Worm (Caenorhabditis elegans) whole organism, L1 larva: Measurements from ENCODE around the gene W02D7.4.

Source experiments
- egl-27 ChIP-seq, 2 experiments: fragments of 150-350 bp in 1 of 2; sonication (generic microtip); optimal IDR thresholded peaks; 3 replicates each; lab custom pipeline; 2017 to 2018; ENCODE audit warnings: missing biosample characterization in 2 of 2, missing genetic modification characterization in 2 of 2, missing genetic modification reagents in 2 of 2
- elt-2 ChIP-seq: sonication (generic microtip); optimal IDR thresholded peaks from 2 replicates; lab custom pipeline; 2016; ENCODE audit warnings: missing genetic modification characterization, mild to moderate bottlenecking, inconsistent platforms, missing compliant biosample characterization, missing genetic modification reagents
- jun-1 ChIP-seq: fragments of 150-350 bp; optimal IDR thresholded peaks from 2 replicates; lab custom pipeline; 2014; ENCODE audit warnings: missing biosample characterization, missing genetic modification reagents, missing genetic modification characterization
- lin-14 ChIP-seq: fragments of 200-800 bp; sonication (Bioruptor generic); optimal IDR thresholded peaks from 2 replicates; lab custom pipeline; 2018; ENCODE audit warnings: mild to moderate bottlenecking, missing genetic modification characterization, moderate library complexity, missing compliant biosample characterization
- lsy-2 ChIP-seq, 2 experiments: fragments of 150-350 bp; optimal IDR thresholded peaks; 2 replicates each; lab custom pipeline; 2014; ENCODE audit warnings: missing biosample characterization in 2 of 2, missing genetic modification characterization in 2 of 2
- sox-4 ChIP-seq: sonication (generic microtip); optimal IDR thresholded peaks from 2 replicates; lab custom pipeline; 2016; ENCODE audit warnings: missing genetic modification characterization, missing compliant biosample characterization
- unc-62 ChIP-seq: fragments of 150-350 bp; optimal IDR thresholded peaks from 2 replicates; lab custom pipeline; 2014; ENCODE audit warnings: missing biosample characterization, missing genetic modification reagents, missing genetic modification characterization
- ztf-11 ChIP-seq, 2 experiments: sonication (generic microtip); optimal IDR thresholded peaks; 2 replicates each; lab custom pipeline; 2016 to 2017; ENCODE audit warnings: missing genetic modification characterization in 2 of 2, missing biosample characterization in 1 of 2, missing compliant biosample characterization in 1 of 2

ce11 chrV:8304461-8305195, 7.2 kb upstream of the W02D7.4 start, which contains the start of gene W02D7.11:
- TF ChIP-seq jun-1 (tag; lab: Kevin White, UChicago) (no peak), unc-62 (GFP tag; lab: Kevin White, UChicago) (no peak), lsy-2 (tag; optimal IDR thresholded peaks at IDR 0.05; lab: Kevin White, UChicago) (no peak), lin-14 (GFP tag; lab: Kevin White, UChicago) (no peak), ztf-11 (tag; optimal IDR thresholded peaks at IDR 0.05; lab: Kevin White, UChicago) (no peak), sox-4 (tag; lab: Kevin White, UChicago) (no peak), egl-27 (tag; optimal IDR thresholded peaks at IDR 0.05; lab: Kevin White, UChicago) (no peak), elt-2 (peak; percentile 64)
